Fruit fly (Drosophila melanogaster): ENCODE data around the gene CG12541.
A peak's percentile ranks its signal among the peaks of the same experiment; 100 is the strongest.

The CG12541 gene

DNA sequence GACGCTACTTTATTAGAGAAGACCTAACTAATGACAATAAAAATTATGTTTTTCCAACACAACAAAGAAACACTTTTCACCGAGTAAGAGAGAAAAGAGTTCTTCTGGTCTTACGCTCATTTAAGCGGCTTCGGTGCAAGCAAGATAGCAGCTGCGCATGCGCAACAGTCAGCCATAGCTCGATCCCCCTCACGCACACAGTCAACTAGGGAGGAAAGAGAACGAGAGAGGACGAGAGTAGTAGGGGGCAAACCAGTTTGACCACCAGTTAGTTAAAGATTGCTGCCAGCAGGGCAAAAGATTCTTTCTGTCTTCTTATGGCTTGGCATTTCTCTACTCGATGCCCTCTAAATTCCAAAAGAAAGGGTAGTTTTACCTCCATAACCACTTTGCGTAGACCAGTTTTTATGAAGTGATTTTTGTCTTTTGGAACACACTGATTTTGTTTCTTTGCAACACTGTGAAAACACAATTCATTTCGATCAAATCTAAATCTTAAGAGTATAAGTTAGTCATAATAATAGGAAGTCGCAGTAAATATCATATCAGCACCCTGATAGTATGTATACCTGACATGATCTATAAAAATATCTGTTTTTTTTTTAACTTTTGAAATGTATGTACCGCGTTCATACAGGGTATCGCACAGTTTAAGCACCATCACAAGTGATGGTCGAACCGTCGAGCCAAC is 65.3 kb downstream of the CG12541 start (continued):
- TF ChIP-seq chif (GFP tag; optimal IDR thresholded peaks at IDR 0.05) = peak in 1 of 2 experiments; percentile 13
- peak; percentile 0 for TF ChIP-seq zfh2 (GFP tag; optimal IDR thresholded peaks at IDR 0.05)
- peak; percentile 8; the same call in 1 of the 2 replicates for TF ChIP-seq Bgb (GFP tag; IDR thresholded peaks at IDR 0.05; ENCODE audit: partially characterized antibody)
- TF ChIP-seq CG11504 (tag; optimal IDR thresholded peaks at IDR 0.05) = peak; percentile 53
- TF ChIP-seq CG2678 (tag; optimal IDR thresholded peaks at IDR 0.05) = peak; percentile 49
- no peak for TF ChIP-seq slbo (GFP tag; IDR thresholded peaks at IDR 0.05)
- TF ChIP-seq Dfd (GFP tag; optimal IDR thresholded peaks at IDR 0.05) = no peak
- no peak for TF ChIP-seq Opbp (GFP tag; IDR thresholded peaks at IDR 0.05; ENCODE audit: partially characterized antibody)
- TF ChIP-seq Hr3 (GFP tag; optimal IDR thresholded peaks at IDR 0.05) = peak; percentile 42
- peak; percentile 56 for TF ChIP-seq CG9437 (GFP tag; optimal IDR thresholded peaks at IDR 0.05)
- TF ChIP-seq CG10267 (tag; optimal IDR thresholded peaks at IDR 0.05) = peak; percentile 49
- TF ChIP-seq eve (GFP tag; optimal IDR thresholded peaks at IDR 0.05) = peak in 1 of 2 experiments; percentile 89
- TF ChIP-seq org-1 (GFP tag; optimal IDR thresholded peaks at IDR 0.05) = no peak
- TF ChIP-seq crol (GFP tag; IDR thresholded peaks at IDR 0.05) = 0 out of 2 replicates have a peak, but pooled peaks have one; percentile 19
- no peak for TF ChIP-seq sob (GFP tag; IDR thresholded peaks at IDR 0.05)
- TF ChIP-seq Hr78 (GFP tag; optimal IDR thresholded peaks at IDR 0.05) = peak in 1 of 2 experiments; percentile 12
- peak; percentile 46 for TF ChIP-seq sd (tag; optimal IDR thresholded peaks at IDR 0.05)
- no peak for TF ChIP-seq Nf-YB (GFP tag; optimal IDR thresholded peaks at IDR 0.05)
- TF ChIP-seq Sry-δ (GFP tag; optimal IDR thresholded peaks at IDR 0.05) = peak; percentile 17
- peak; percentile 65 for TF ChIP-seq CG30403 (GFP tag; optimal IDR thresholded peaks at IDR 0.05)
- no peak for TF ChIP-seq B-H1 (GFP tag; IDR thresholded peaks at IDR 0.05)
- peak; percentile 17 for TF ChIP-seq bcd (GFP tag; optimal IDR thresholded peaks at IDR 0.05)
- TF ChIP-seq CG2199 (GFP tag; IDR thresholded peaks at IDR 0.05) = 0 out of 3 replicates have a peak, but pooled peaks have one; percentile 25
- TF ChIP-seq Atf3 (GFP tag; optimal IDR thresholded peaks at IDR 0.05) = no peak
- TF ChIP-seq Rx (GFP tag; IDR thresholded peaks at IDR 0.05) = no peak
- no peak for TF ChIP-seq Ada2b (GFP tag; IDR thresholded peaks at IDR 0.05)
- no peak for TF ChIP-seq twi (tag; optimal IDR thresholded peaks at IDR 0.05)
- peak; percentile 36 for TF ChIP-seq CG12236 (GFP tag; optimal IDR thresholded peaks at IDR 0.05)
- no peak for TF ChIP-seq fd64A (GFP tag; optimal IDR thresholded peaks at IDR 0.05)
- TF ChIP-seq stc (GFP tag; IDR thresholded peaks at IDR 0.05) = 0 out of 2 replicates have a peak, but pooled peaks have one; percentile 11
- no peak for TF ChIP-seq YL-1 (GFP tag; optimal IDR thresholded peaks at IDR 0.05)
- peak in 1 of 3 experiments; percentile 36 for TF ChIP-seq lola (GFP tag; optimal IDR thresholded peaks at IDR 0.05)

dm6 chrX:6998492-6998852 is 67.4 kb downstream of the CG12541 start, which contains the start of gene Inx2:
TSS of gene Inx2 (plus strand) at chrX:6998672.
- TF ChIP-seq D19A (tag; optimal IDR thresholded peaks at IDR 0.05) (no peak), zf30C (GFP tag; optimal IDR thresholded peaks at IDR 0.05) (no peak), CG1832 (GFP tag; optimal IDR thresholded peaks at IDR 0.05) (no peak), dysf (GFP tag; IDR thresholded peaks at IDR 0.05) (peak; percentile 26; the same call in 1 of the 3 replicates), HmgZ (tag; optimal IDR thresholded peaks at IDR 0.05) (peak; percentile 74), pho (GFP tag; optimal IDR thresholded peaks at IDR 0.05) (no peak), CG42726 (GFP tag; IDR thresholded peaks at IDR 0.05; ENCODE audit: partially characterized antibody) (peak; percentile 71; the same call in 1 of the 2 replicates), CG32532 (GFP tag; IDR thresholded peaks at IDR 0.05) (peak; percentile 62; the same call in 1 of the 2 replicates), dpn (GFP tag; optimal IDR thresholded peaks at IDR 0.05) (no peak), Drgx (GFP tag; IDR thresholded peaks at IDR 0.05) (peak; percentile 12; the same call in 1 of the 2 replicates), H2.0 (GFP tag; IDR thresholded peaks at IDR 0.05) (no peak), B-H2 (GFP tag; optimal IDR thresholded peaks at IDR 0.05) (peak; percentile 62), Stat92E (GFP tag; optimal IDR thresholded peaks at IDR 0.05) (peak in 1 of 3 experiments; percentile 47), mld (GFP tag; IDR thresholded peaks at IDR 0.05; ENCODE audit: partially characterized antibody) (no peak), E2f2 (GFP tag; IDR thresholded peaks at IDR 0.05) (peak; percentile 31; the same call in 1 of the 2 replicates), pfk (GFP tag; optimal IDR thresholded peaks at IDR 0.05) (peak; percentile 98), phol (tag; optimal IDR thresholded peaks at IDR 0.05) (no peak), zen (tag; optimal IDR thresholded peaks at IDR 0.05) (no peak)

Measured in whole organism, embryonic.